Fruit fly (Drosophila melanogaster): Measurements from ENCODE around the gene alph.

DNA sequence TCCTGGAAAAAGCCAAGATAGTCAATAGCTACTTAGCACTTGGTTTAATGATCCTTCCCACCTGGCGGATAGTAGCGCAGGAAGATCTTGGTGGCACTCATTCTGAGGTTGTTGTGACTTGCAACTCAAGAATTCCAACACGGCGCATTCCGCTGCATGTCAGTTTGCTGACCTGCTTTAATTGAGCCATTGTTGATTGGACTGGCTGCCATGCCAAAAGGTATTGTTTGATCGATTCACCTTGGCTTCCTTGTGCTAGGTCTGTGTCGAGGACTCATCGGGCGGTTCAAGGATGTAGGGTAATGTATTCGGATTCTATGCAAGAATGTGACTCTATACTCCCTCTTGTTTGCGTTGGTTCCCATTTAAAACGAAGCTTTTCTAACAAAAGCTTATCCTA, 9.1 kb downstream of the alph start, which contains the start of gene CG7568:
- TF ChIP-seq Pif1A (GFP tag; optimal IDR thresholded peaks at IDR 0.05), result no peak
- no peak for TF ChIP-seq CG13204 (GFP tag; optimal IDR thresholded peaks at IDR 0.05)
- TF ChIP-seq CG14655 (GFP tag; optimal IDR thresholded peaks at IDR 0.05), result no peak
- no peak for TF ChIP-seq CG10348 (GFP tag; IDR thresholded peaks at IDR 0.05)
- no peak for TF ChIP-seq EcR (GFP tag; optimal IDR thresholded peaks at IDR 0.05)
- TF ChIP-seq CG9948 (tag; optimal IDR thresholded peaks at IDR 0.05), result no peak
- TF ChIP-seq CG17806 (tag; optimal IDR thresholded peaks at IDR 0.05), result no peak
- TF ChIP-seq CG4496 (GFP tag; IDR thresholded peaks at IDR 0.05), result no peak
- TF ChIP-seq CG34367 (tag; optimal IDR thresholded peaks at IDR 0.05), result no peak
- no peak for TF ChIP-seq Ets98B (GFP tag; IDR thresholded peaks at IDR 0.05)
